Fruit fly (Drosophila melanogaster) whole organism, prepupa: ENCODE data around the gene CG3706.

ENCODE experiments used
- Blimp-1 ChIP-seq: fragments of 200-800 bp; sonication (Bioruptor generic); optimal IDR thresholded peaks from 3 replicates; lab custom pipeline; 2017; ENCODE audit warnings: missing biosample characterization, missing genetic modification characterization, mild to moderate bottlenecking, moderate library complexity, missing genetic modification reagents
- CG31627 ChIP-seq: fragments of 200-800 bp; sonication (Bioruptor generic); optimal IDR thresholded peaks from 3 replicates; lab custom pipeline; 2016; ENCODE audit warnings: missing biosample characterization, missing genetic modification characterization
- CG32006 ChIP-seq: fragments of 200-800 bp; sonication (Bioruptor generic); optimal IDR thresholded peaks from 3 replicates; lab custom pipeline; 2017; ENCODE audit warnings: missing biosample characterization, mild to moderate bottlenecking, missing genetic modification characterization
- CG3919 ChIP-seq: fragments of 200-800 bp; sonication (Bioruptor generic); optimal IDR thresholded peaks from 3 replicates; lab custom pipeline; 2016; ENCODE audit warnings: missing biosample characterization, missing genetic modification characterization
- CG8119 ChIP-seq: fragments of 200-800 bp; sonication (Bioruptor generic); IDR thresholded peaks from 3 replicates; pipeline ENCODE4 v1.3.6; 2022; ENCODE audit warnings: missing biosample characterization, missing genetic modification characterization
- OdsH ChIP-seq: fragments of 200-800 bp; sonication (Bioruptor generic); optimal IDR thresholded peaks from 3 replicates; lab custom pipeline; 2016; ENCODE audit warnings: missing biosample characterization, missing genetic modification characterization
- Sox15 ChIP-seq: fragments of 200-800 bp; sonication (Bioruptor generic); optimal IDR thresholded peaks from 3 replicates; lab custom pipeline; 2016; ENCODE audit warnings: missing biosample characterization, missing genetic modification characterization
- acj6 ChIP-seq: fragments of 200-800 bp; sonication (Bioruptor generic); optimal IDR thresholded peaks from 3 replicates; lab custom pipeline; 2016; ENCODE audit warnings: missing biosample characterization, missing genetic modification characterization
- ss ChIP-seq, 2 experiments: fragments of 200-800 bp; sonication (Bioruptor generic); optimal IDR thresholded peaks; 2 replicates in 1 of 2; 3 replicates in 1 of 2; lab custom pipeline; 2017 to 2018; ENCODE audit warnings: mild to moderate bottlenecking in 2 of 2, missing biosample characterization in 2 of 2, missing genetic modification characterization in 2 of 2, moderate library complexity in 1 of 2
- svp ChIP-seq: fragments of 200-800 bp; sonication (Bioruptor generic); peaks from one replicate; lab custom pipeline; 2016; ENCODE audit warnings: missing biosample characterization, missing genetic modification characterization

dm6 chrX:930048-930800, 2.1 kb downstream of the CG3706 start, which contains the start of gene CG3708:
- TF ChIP-seq CG8119 (GFP tag; lab: Robert Waterston, UW) (no peak), CG3919 (GFP tag; lab: Kevin White, UChicago) (no peak), CG31627 (GFP tag; lab: Kevin White, UChicago) (no peak), ss (GFP tag; optimal IDR thresholded peaks at IDR 0.05; lab: Kevin White, UChicago) (no peak), acj6 (GFP tag; lab: Kevin White, UChicago) (no peak), svp (GFP tag; lab: Kevin White, UChicago) (no peak), CG32006 (GFP tag; lab: Kevin White, UChicago) (no peak), OdsH (GFP tag; lab: Kevin White, UChicago) (no peak), Blimp-1 (GFP tag; lab: Kevin White, UChicago) (no peak), Sox15 (no peak)
